Worm (Caenorhabditis elegans) whole organism, late embryonic: ENCODE data around the gene ubc-1.

Experiments
- C08G9.2 ChIP-seq: sonication (generic microtip); optimal IDR thresholded peaks from 2 replicates; lab custom pipeline; 2016; ENCODE audit warnings: mild to moderate bottlenecking, missing genetic modification characterization, moderate library complexity, missing compliant biosample characterization
- C38D4.7 ChIP-seq: fragments of 200-800 bp; sonication (Bioruptor generic); optimal IDR thresholded peaks from 2 replicates; lab custom pipeline; 2018; ENCODE audit warnings: mild to moderate bottlenecking, missing genetic modification characterization, moderate library complexity, missing compliant biosample characterization
- F13H6.1 ChIP-seq: sonication (generic microtip); optimal IDR thresholded peaks from 2 replicates; lab custom pipeline; 2016; ENCODE audit warnings: missing genetic modification characterization, missing compliant biosample characterization
- K02D7.2 ChIP-seq: sonication (generic microtip); optimal IDR thresholded peaks from 2 replicates; lab custom pipeline; 2017; ENCODE audit warnings: mild to moderate bottlenecking, missing genetic modification characterization, missing compliant biosample characterization
- K09A11.1 ChIP-seq: sonication (generic microtip); optimal IDR thresholded peaks from 2 replicates; lab custom pipeline; 2017; ENCODE audit warnings: antibody characterized with exemption, mild to moderate bottlenecking, missing genetic modification characterization, missing compliant biosample characterization; ENCODE audit not compliant: insufficient read depth
- T23F11.4 ChIP-seq: fragments of 200-800 bp; sonication (Bioruptor generic); optimal IDR thresholded peaks from 2 replicates; lab custom pipeline; 2018; ENCODE audit warnings: mild to moderate bottlenecking, missing genetic modification characterization, missing compliant biosample characterization
- ahr-1 ChIP-seq: sonication (generic microtip); optimal IDR thresholded peaks from 2 replicates; lab custom pipeline; 2016; ENCODE audit warnings: missing genetic modification characterization, missing compliant biosample characterization
- ceh-14 ChIP-seq: sonication (generic microtip); optimal IDR thresholded peaks from 2 replicates; lab custom pipeline; 2016; ENCODE audit warnings: missing genotype, missing genetic modification characterization, missing compliant biosample characterization
- ceh-18 ChIP-seq: sonication (generic microtip); optimal IDR thresholded peaks from 2 replicates; lab custom pipeline; 2016; ENCODE audit warnings: missing genetic modification characterization, missing compliant biosample characterization
- ceh-19 ChIP-seq: fragments of 200-800 bp; sonication (Bioruptor generic); optimal IDR thresholded peaks from 2 replicates; lab custom pipeline; 2018; ENCODE audit warnings: mild to moderate bottlenecking, missing genetic modification characterization, missing compliant biosample characterization
- ceh-2 ChIP-seq: sonication (generic microtip); optimal IDR thresholded peaks from 2 replicates; lab custom pipeline; 2016; ENCODE audit warnings: missing genotype, missing genetic modification characterization, missing compliant biosample characterization
- ceh-22 ChIP-seq: sonication (generic microtip); optimal IDR thresholded peaks from 2 replicates; lab custom pipeline; 2017; ENCODE audit warnings: missing biosample characterization, missing genetic modification characterization
- ceh-24 ChIP-seq: sonication (generic microtip); optimal IDR thresholded peaks from 2 replicates; lab custom pipeline; 2016; ENCODE audit warnings: mild to moderate bottlenecking, missing genetic modification characterization, missing compliant biosample characterization
- ceh-30 ChIP-seq: fragments of 150-350 bp; optimal IDR thresholded peaks from 2 replicates; lab custom pipeline; 2014; ENCODE audit warnings: missing biosample characterization, missing genetic modification characterization
- ceh-34 ChIP-seq: sonication (generic microtip); optimal IDR thresholded peaks from 2 replicates; lab custom pipeline; 2016; ENCODE audit warnings: mild to moderate bottlenecking, missing genetic modification characterization, missing compliant biosample characterization
- ceh-45 ChIP-seq: fragments of 200-800 bp; sonication (Bioruptor generic); IDR thresholded peaks from 2 replicates; pipeline ENCODE4 v1.3.6; 2022; ENCODE audit warnings: missing genetic modification reagents, missing genetic modification characterization, missing compliant biosample characterization
- ceh-9 ChIP-seq: sonication (generic microtip); optimal IDR thresholded peaks from 2 replicates; lab custom pipeline; 2016; ENCODE audit warnings: mild to moderate bottlenecking, missing genetic modification characterization, inconsistent platforms, missing compliant biosample characterization
- dmd-4 ChIP-seq: sonication (generic microtip); optimal IDR thresholded peaks from 2 replicates; lab custom pipeline; 2016; ENCODE audit warnings: borderline replicate concordance, missing genetic modification characterization, missing compliant biosample characterization
- elt-2 ChIP-seq: sonication (generic microtip); optimal IDR thresholded peaks from 2 replicates; lab custom pipeline; 2016; ENCODE audit warnings: missing genetic modification reagents, missing genetic modification characterization, missing compliant biosample characterization
- eyg-1 ChIP-seq: sonication (generic microtip); optimal IDR thresholded peaks from 2 replicates; lab custom pipeline; 2016; ENCODE audit warnings: missing genotype, missing genetic modification characterization, missing compliant biosample characterization
- fax-1 ChIP-seq: sonication (generic microtip); optimal IDR thresholded peaks from 2 replicates; lab custom pipeline; 2016; ENCODE audit warnings: missing genotype, missing genetic modification characterization, missing compliant biosample characterization
- fkh-10 ChIP-seq: fragments of 150-350 bp; optimal IDR thresholded peaks from 2 replicates; lab custom pipeline; 2014; ENCODE audit warnings: missing biosample characterization, missing genetic modification reagents, missing genetic modification characterization
- fkh-6 ChIP-seq: sonication (generic microtip); optimal IDR thresholded peaks from 2 replicates; lab custom pipeline; 2016; ENCODE audit warnings: missing genetic modification characterization, missing compliant biosample characterization
- hlh-13 ChIP-seq: fragments of 200-800 bp; sonication (Bioruptor generic); optimal IDR thresholded peaks from 2 replicates; lab custom pipeline; 2018; ENCODE audit warnings: mild to moderate bottlenecking, missing genetic modification characterization, missing compliant biosample characterization
- hlh-15 ChIP-seq: sonication (generic microtip); optimal IDR thresholded peaks from 2 replicates; lab custom pipeline; 2016; ENCODE audit warnings: missing genetic modification characterization, missing compliant biosample characterization
- hlh-30 ChIP-seq: sonication (generic microtip); optimal IDR thresholded peaks from 2 replicates; lab custom pipeline; 2017; ENCODE audit warnings: antibody characterized with exemption, missing genetic modification characterization, missing compliant biosample characterization; ENCODE audit not compliant: insufficient read depth
- hlh-6 ChIP-seq: sonication (generic microtip); optimal IDR thresholded peaks from 2 replicates; lab custom pipeline; 2016; ENCODE audit warnings: missing genotype, missing genetic modification characterization, missing compliant biosample characterization
- lin-11 ChIP-seq: fragments of 200-800 bp; sonication (Bioruptor generic); optimal IDR thresholded peaks from 2 replicates; lab custom pipeline; 2018; ENCODE audit warnings: mild to moderate bottlenecking, missing genetic modification characterization, missing compliant biosample characterization
- madf-2 ChIP-seq: sonication (generic microtip); optimal IDR thresholded peaks from 2 replicates; lab custom pipeline; 2017; ENCODE audit warnings: missing genetic modification characterization, missing compliant biosample characterization
- mec-3 ChIP-seq: sonication (generic microtip); optimal IDR thresholded peaks from 2 replicates; lab custom pipeline; 2016; ENCODE audit warnings: borderline replicate concordance, missing genetic modification characterization, missing compliant biosample characterization
- nfya-1 ChIP-seq: sonication (generic microtip); optimal IDR thresholded peaks from 2 replicates; lab custom pipeline; 2017; ENCODE audit warnings: missing genetic modification characterization, mild to moderate bottlenecking, missing compliant biosample characterization, antibody characterized with exemption, moderate library complexity
- nhr-11 ChIP-seq: fragments of 150-350 bp; optimal IDR thresholded peaks from 2 replicates; lab custom pipeline; 2014; ENCODE audit warnings: missing biosample characterization, missing genetic modification characterization
- nhr-232 ChIP-seq: sonication (generic microtip); optimal IDR thresholded peaks from 2 replicates; lab custom pipeline; 2016; ENCODE audit warnings: missing genetic modification characterization, missing compliant biosample characterization
- npax-4 ChIP-seq: sonication (generic microtip); optimal IDR thresholded peaks from 2 replicates; lab custom pipeline; 2016; ENCODE audit warnings: missing genetic modification characterization, missing compliant biosample characterization
- odd-2 ChIP-seq: sonication (generic microtip); optimal IDR thresholded peaks from 2 replicates; lab custom pipeline; 2017; ENCODE audit warnings: antibody characterized with exemption, mild to moderate bottlenecking, missing genetic modification characterization, missing compliant biosample characterization
- pag-3 ChIP-seq: sonication (generic microtip); optimal IDR thresholded peaks from 2 replicates; lab custom pipeline; 2016; ENCODE audit warnings: missing compliant biosample characterization, missing genetic modification characterization, borderline replicate concordance
- pat-9 ChIP-seq: fragments of 200-800 bp; sonication (Bioruptor generic); optimal IDR thresholded peaks from 2 replicates; lab custom pipeline; 2018; ENCODE audit warnings: mild to moderate bottlenecking, missing genetic modification characterization, moderate library complexity, missing compliant biosample characterization
- pax-1 ChIP-seq: fragments of 150-350 bp; optimal IDR thresholded peaks from 2 replicates; lab custom pipeline; 2014; ENCODE audit warnings: missing biosample characterization, missing genetic modification characterization
- pha-4 ChIP-seq: fragments of 150-350 bp; optimal IDR thresholded peaks from 2 replicates; lab custom pipeline; 2018; ENCODE audit warnings: missing biosample characterization, missing genetic modification reagents, missing genetic modification characterization
- pqm-1 ChIP-seq: sonication (generic microtip); optimal IDR thresholded peaks from 2 replicates; lab custom pipeline; 2016; ENCODE audit warnings: missing genetic modification characterization, missing compliant biosample characterization
- pros-1 ChIP-seq: fragments of 150-350 bp; optimal IDR thresholded peaks from 2 replicates; lab custom pipeline; 2014; ENCODE audit warnings: missing biosample characterization, missing genetic modification reagents, missing genetic modification characterization
- rnt-1 ChIP-seq: sonication (generic microtip); optimal IDR thresholded peaks from 2 replicates; lab custom pipeline; 2016; ENCODE audit warnings: missing genetic modification characterization, missing compliant biosample characterization
- sdc-2 ChIP-seq: sonication (generic microtip); optimal IDR thresholded peaks from 2 replicates; lab custom pipeline; 2016; ENCODE audit warnings: missing genotype, missing genetic modification characterization, missing compliant biosample characterization
- sox-2 ChIP-seq: fragments of 200-800 bp; sonication (Bioruptor generic); IDR thresholded peaks from 2 replicates; pipeline ENCODE4 v1.3.6; 2022; ENCODE audit warnings: missing genetic modification reagents, missing genetic modification characterization, missing compliant biosample characterization
- syd-9 ChIP-seq: sonication (generic microtip); optimal IDR thresholded peaks from 2 replicates; lab custom pipeline; 2016; ENCODE audit warnings: mild to moderate bottlenecking, missing genetic modification characterization, moderate library complexity, missing compliant biosample characterization
- tbx-2 ChIP-seq: sonication (generic microtip); optimal IDR thresholded peaks from 2 replicates; lab custom pipeline; 2016; ENCODE audit warnings: missing genetic modification characterization, missing compliant biosample characterization
- tbx-7 ChIP-seq: sonication (generic microtip); optimal IDR thresholded peaks from 2 replicates; lab custom pipeline; 2016; ENCODE audit warnings: missing genotype, missing genetic modification characterization, missing compliant biosample characterization
- unc-86 ChIP-seq: sonication (generic microtip); optimal IDR thresholded peaks from 2 replicates; lab custom pipeline; 2016; ENCODE audit warnings: missing genetic modification characterization, missing compliant biosample characterization
- zip-5 ChIP-seq: sonication (generic microtip); optimal IDR thresholded peaks from 2 replicates; lab custom pipeline; 2016; ENCODE audit warnings: missing genetic modification characterization, missing compliant biosample characterization
- ztf-16 ChIP-seq: sonication (generic microtip); optimal IDR thresholded peaks from 2 replicates; lab custom pipeline; 2017; ENCODE audit warnings: missing genetic modification characterization, missing compliant biosample characterization

Gene ubc-1

ce11 chrIV:4085787-4086262 is 17.0 kb upstream of the ubc-1 start, which contains the start of gene C35B1.2:
Gene C35B1.2 (plus strand): TSS chrIV:4086212.
- TF ChIP-seq pros-1 (tag; lab: Kevin White, UChicago), result no peak
- no peak for TF ChIP-seq ahr-1 (tag; lab: Kevin White, UChicago)
- no peak for TF ChIP-seq mec-3 (tag; lab: Kevin White, UChicago)
- no peak for TF ChIP-seq odd-2 (tag; lab: Kevin White, UChicago)
- no peak for TF ChIP-seq fax-1
- no peak for TF ChIP-seq tbx-7
- no peak for TF ChIP-seq ztf-16 (tag; lab: Kevin White, UChicago)
- TF ChIP-seq madf-2 (tag; lab: Kevin White, UChicago), result no peak
- TF ChIP-seq sox-2 (GFP tag; lab: Robert Waterston, UW), result no peak
- no peak for TF ChIP-seq C38D4.7 (GFP tag; lab: Kevin White, UChicago)
- TF ChIP-seq eyg-1 (tag; lab: Kevin White, UChicago), result no peak
- TF ChIP-seq nfya-1, result no peak
- TF ChIP-seq pax-1 (tag; lab: Kevin White, UChicago), result no peak

ce11 chrIV:4093087-4093486 is 9.7 kb upstream of the ubc-1 start:
- TF ChIP-seq ceh-2 (tag; lab: Kevin White, UChicago), result peak; percentile 17
- no peak for TF ChIP-seq fkh-6 (tag; lab: Kevin White, UChicago)
- no peak for TF ChIP-seq ceh-30 (tag; lab: Kevin White, UChicago)
- no peak for TF ChIP-seq rnt-1 (tag; lab: Kevin White, UChicago)
- no peak for TF ChIP-seq pha-4 (tag; lab: Kevin White, UChicago)
- TF ChIP-seq hlh-30 (tag; lab: Kevin White, UChicago), result no peak
- peak; percentile 73 for TF ChIP-seq ceh-18 (tag; lab: Kevin White, UChicago)
- TF ChIP-seq madf-2 (tag; lab: Kevin White, UChicago), result no peak
- no peak for TF ChIP-seq hlh-6 (tag; lab: Kevin White, UChicago)
- TF ChIP-seq ceh-45 (GFP tag; lab: Robert Waterston, UW), result no peak
- TF ChIP-seq pat-9 (tag; lab: Kevin White, UChicago), result no peak
- peak; percentile 29 for TF ChIP-seq tbx-2 (tag; lab: Kevin White, UChicago)
- TF ChIP-seq ceh-14 (tag; lab: Kevin White, UChicago), result no peak
- no peak for TF ChIP-seq odd-2 (tag; lab: Kevin White, UChicago)
- TF ChIP-seq lin-11, result no peak
- TF ChIP-seq nhr-11 (tag; lab: Kevin White, UChicago), result no peak
- TF ChIP-seq ceh-34 (tag; lab: Kevin White, UChicago), result peak; percentile 27
- peak; percentile 37 for TF ChIP-seq C08G9.2 (tag; lab: Kevin White, UChicago)
- no peak for TF ChIP-seq unc-86 (tag; lab: Kevin White, UChicago)
- no peak for TF ChIP-seq ahr-1 (tag; lab: Kevin White, UChicago)
- no peak for TF ChIP-seq ceh-19 (GFP tag; lab: Kevin White, UChicago)
- TF ChIP-seq ceh-24 (tag; lab: Kevin White, UChicago), result no peak
- TF ChIP-seq elt-2 (tag; lab: Kevin White, UChicago), result no peak
- no peak for TF ChIP-seq hlh-15 (tag; lab: Kevin White, UChicago)
- no peak for TF ChIP-seq ceh-22 (tag; lab: Kevin White, UChicago)
- no peak for TF ChIP-seq nhr-232
- TF ChIP-seq zip-5 (tag; lab: Kevin White, UChicago), result no peak
- no peak for TF ChIP-seq sdc-2 (tag; lab: Kevin White, UChicago)
- TF ChIP-seq syd-9 (tag; lab: Kevin White, UChicago), result no peak
- TF ChIP-seq pax-1 (tag; lab: Kevin White, UChicago), result no peak
- no peak for TF ChIP-seq ceh-9 (tag; lab: Kevin White, UChicago)
- TF ChIP-seq hlh-13 (GFP tag; lab: Kevin White, UChicago), result no peak
- TF ChIP-seq npax-4 (tag; lab: Kevin White, UChicago), result no peak
- TF ChIP-seq sox-2 (GFP tag; lab: Robert Waterston, UW), result no peak
- no peak for TF ChIP-seq C38D4.7 (GFP tag; lab: Kevin White, UChicago)
- TF ChIP-seq nfya-1, result peak; percentile 74
- TF ChIP-seq mec-3 (tag; lab: Kevin White, UChicago), result no peak
- TF ChIP-seq pqm-1 (tag; lab: Kevin White, UChicago), result no peak
- TF ChIP-seq eyg-1 (tag; lab: Kevin White, UChicago), result no peak
- peak; percentile 20 for TF ChIP-seq F13H6.1
- no peak for TF ChIP-seq dmd-4
- no peak for TF ChIP-seq K02D7.2
- no peak for TF ChIP-seq fkh-10 (GFP tag; lab: Kevin White, UChicago)
- TF ChIP-seq pag-3 (tag; lab: Kevin White, UChicago), result no peak
- TF ChIP-seq T23F11.4 (GFP tag; lab: Kevin White, UChicago), result no peak
- TF ChIP-seq K09A11.1, result no peak
